Worm (Caenorhabditis elegans) whole organism, young adult: ENCODE data around the gene ttll-4.

Experiments used
- madf-10 ChIP-seq: sonication (generic microtip); optimal IDR thresholded peaks from 2 replicates; lab custom pipeline; 2016; ENCODE audit warnings: mild to moderate bottlenecking, missing genetic modification characterization, missing compliant biosample characterization
- pha-4 ChIP-seq: fragments of 150-350 bp; sonication (generic microtip); optimal IDR thresholded peaks from 2 replicates; lab custom pipeline; 2014; ENCODE audit warnings: missing biosample characterization, missing genetic modification reagents, missing genetic modification characterization

DNA sequence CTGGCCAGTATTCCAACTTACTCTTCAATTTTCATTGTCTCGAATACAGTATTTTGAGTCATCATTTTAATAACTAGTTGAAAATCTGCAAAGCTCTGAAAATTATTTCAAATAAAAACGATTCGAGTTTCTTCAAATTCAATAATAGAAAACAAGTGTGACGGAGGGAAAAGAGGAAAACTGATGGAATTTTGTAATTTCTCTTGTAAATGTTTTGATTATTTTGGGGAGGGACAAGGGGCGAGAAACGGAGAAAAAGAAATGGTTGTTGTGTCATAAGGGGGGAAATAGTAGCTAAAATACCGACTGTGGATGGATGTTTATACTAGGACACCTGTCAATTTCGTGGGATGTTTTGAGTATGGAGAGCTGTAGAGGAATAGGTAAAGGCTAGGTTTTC is 45.8 kb upstream of the ttll-4 start, which contains the start of gene T16G12.9:
- TF ChIP-seq pha-4 (tag; lab: Kevin White, UChicago) (no peak), madf-10 (tag; lab: Kevin White, UChicago) (no peak)
